Worm (Caenorhabditis elegans): ENCODE measurements around the gene Y113G7A.22.

DNA sequence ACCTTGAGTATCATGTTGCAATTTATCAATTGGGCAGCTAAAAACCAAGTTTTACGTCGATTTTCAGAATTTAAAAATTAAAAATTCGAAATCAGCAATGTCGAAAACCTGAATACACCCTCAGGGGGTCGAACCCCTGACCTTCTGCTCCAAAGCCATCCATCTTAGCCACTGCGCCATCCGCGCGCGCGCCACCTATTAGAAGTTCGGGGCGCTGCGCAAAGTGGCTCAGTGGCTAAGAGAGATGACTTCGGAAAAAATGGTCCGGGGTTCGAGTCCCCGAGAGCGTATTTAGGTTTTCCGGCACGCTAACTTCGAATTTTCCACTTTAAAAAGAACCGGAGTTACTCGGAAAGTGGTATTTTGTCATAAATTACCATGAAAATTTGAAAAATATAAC, 10.8 kb downstream of the Y113G7A.22 start:
- no peak for TF ChIP-seq snpc-4 (GFP tag; optimal IDR thresholded peaks at IDR 0.05)
- no peak for TF ChIP-seq snpc-4 (tag; optimal IDR thresholded peaks at IDR 0.05)
- no peak for TF ChIP-seq F39B2.1 (GFP tag; IDR thresholded peaks at IDR 0.05)
- TF ChIP-seq efl-1 (GFP tag; optimal IDR thresholded peaks at IDR 0.05): no peak
- no peak for TF ChIP-seq snpc-1.1 (tag; optimal IDR thresholded peaks at IDR 0.05; ENCODE audit: insufficient read depth)
- TF ChIP-seq hsf-1 (GFP tag; IDR thresholded peaks at IDR 0.05): no peak
- no peak for TF ChIP-seq nhr-90 (tag; optimal IDR thresholded peaks at IDR 0.05)
- TF ChIP-seq ceh-58 (GFP tag; IDR thresholded peaks at IDR 0.05): no peak
- TF ChIP-seq B0019.2 (GFP tag; conservative IDR thresholded peaks at IDR 0.05): no peak
- no peak for TF ChIP-seq unc-62 (GFP tag; optimal IDR thresholded peaks at IDR 0.05)
- no peak for TF ChIP-seq ceh-91 (GFP tag; IDR thresholded peaks at IDR 0.05)
- TF ChIP-seq F55B11.4 (tag; optimal IDR thresholded peaks at IDR 0.05; ENCODE audit: borderline replicate concordance, insufficient read depth): no peak

Data from whole organism, young adult.